ENCODE assay signal across 1 fruit fly cellular context in the genomic region with DNA sequence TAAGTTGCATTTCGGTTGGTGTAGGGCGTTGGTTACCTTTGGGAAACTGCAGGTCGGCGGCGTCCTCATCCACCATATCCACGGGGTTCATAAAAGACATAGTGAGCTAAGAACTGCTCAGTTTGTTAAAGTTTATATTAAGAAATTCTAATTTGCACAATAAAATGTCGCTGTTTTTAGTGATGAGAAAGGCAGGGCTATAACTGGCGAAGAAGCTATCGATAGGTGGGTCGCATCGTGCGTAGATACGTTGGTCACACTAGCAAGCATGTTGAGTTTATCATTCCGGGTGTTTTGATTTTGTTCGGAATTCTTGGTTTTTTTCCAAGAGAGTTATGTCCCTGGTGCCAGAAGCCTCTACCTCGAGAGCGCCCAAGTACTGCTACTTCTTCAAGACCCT.
TF ChIP-seq lines count a peak whose summit lies in the region.

A gene (minus strand): TSS at position 207 of the 400 bp plus-strand sequence.
A gene (minus strand): TSS at position 207 of the 400 bp plus-strand sequence.
A gene (plus strand): TSS at position 250 of the 400 bp plus-strand sequence.
A gene (plus strand): TSS at position 250 of the 400 bp plus-strand sequence.

TF ChIP-seq in whole organism, embryonic, 481 proteins besides CTCF, POLR2A, EP300 and RAD21 (continued from another document):
- TF ChIP-seq unc-4 (GFP tag; IDR thresholded peaks at IDR 0.05; lab: Robert Waterston, UW; ENCODE audit: partially characterized antibody) (peak; percentile 75; the same call in 1 of the 2 replicates), zen2 (GFP tag; IDR thresholded peaks at IDR 0.05; lab: Robert Waterston, UW; ENCODE audit: partially characterized antibody) (peak; percentile 51; the same call in 1 of the 3 replicates), CG13624 (GFP tag; optimal IDR thresholded peaks at IDR 0.05; lab: Kevin White, UChicago) (peak; percentile 33), caup (GFP tag; optimal IDR thresholded peaks at IDR 0.05; lab: Kevin White, UChicago; ENCODE audit: severe bottlenecking) (no peak), hb (GFP tag; IDR thresholded peaks at IDR 0.05; lab: Robert Waterston, UW; ENCODE audit: partially characterized antibody) (no peak), CG4424 (GFP tag; optimal IDR thresholded peaks at IDR 0.05; lab: Kevin White, UChicago) (no peak), CG3995 (GFP tag; optimal IDR thresholded peaks at IDR 0.05; lab: Kevin White, UChicago) (peak; percentile 10), CG8388 (GFP tag; optimal IDR thresholded peaks at IDR 0.05; lab: Kevin White, UChicago) (no peak), ttk (GFP tag; IDR thresholded peaks at IDR 0.05; lab: Robert Waterston, UW) (no peak), odd (GFP tag; optimal IDR thresholded peaks at IDR 0.05; lab: Kevin White, UChicago) (no peak), pan (optimal IDR thresholded peaks at IDR 0.05; lab: Kevin White, UChicago) (no peak), pan (GFP tag; optimal IDR thresholded peaks at IDR 0.05 in 1 of 2, IDR thresholded peaks at IDR 0.05 in 1 of 2) (no peak), CG12391 (tag; optimal IDR thresholded peaks at IDR 0.05; lab: Kevin White, UChicago) (no peak), hkb (optimal IDR thresholded peaks at IDR 0.05; lab: Kevin White, UChicago) (peak; percentile 47), hkb (GFP tag; IDR thresholded peaks at IDR 0.05; lab: Robert Waterston, UW) (no peak), CG18764 (GFP tag; optimal IDR thresholded peaks at IDR 0.05; lab: Kevin White, UChicago) (no peak), CG17612 (GFP tag; IDR thresholded peaks at IDR 0.05; lab: Robert Waterston, UW) (no peak), CG8290 (GFP tag; optimal IDR thresholded peaks at IDR 0.05; lab: Kevin White, UChicago) (no peak), CG8290 (tag; optimal IDR thresholded peaks at IDR 0.05; lab: Kevin White, UChicago) (no peak), CG4854 (GFP tag; optimal IDR thresholded peaks at IDR 0.05; lab: Kevin White, UChicago) (no peak), lmd (GFP tag; IDR thresholded peaks at IDR 0.05; lab: Robert Waterston, UW) (no peak), CG10366 (GFP tag; IDR thresholded peaks at IDR 0.05; lab: Robert Waterston, UW) (no peak), CG12299 (tag; optimal IDR thresholded peaks at IDR 0.05; lab: Kevin White, UChicago) (no peak), unpg (GFP tag; optimal IDR thresholded peaks at IDR 0.05; lab: Kevin White, UChicago) (no peak), emc (GFP tag; optimal IDR thresholded peaks at IDR 0.05; lab: Kevin White, UChicago) (no peak), Pdp1 (GFP tag; optimal IDR thresholded peaks at IDR 0.05; lab: Kevin White, UChicago) (no peak), CG12744 (GFP tag; optimal IDR thresholded peaks at IDR 0.05; lab: Kevin White, UChicago) (no peak), CG10274 (GFP tag; optimal IDR thresholded peaks at IDR 0.05; lab: Kevin White, UChicago) (no peak), gcm2 (GFP tag; optimal IDR thresholded peaks at IDR 0.05; lab: Kevin White, UChicago) (no peak), Atf3 (GFP tag; optimal IDR thresholded peaks at IDR 0.05; lab: Kevin White, UChicago) (no peak), CG13287 (GFP tag; IDR thresholded peaks at IDR 0.05; lab: Robert Waterston, UW; ENCODE audit: partially characterized antibody) (peak; percentile 86), CG9727 (GFP tag; optimal IDR thresholded peaks at IDR 0.05; lab: Kevin White, UChicago) (no peak), CG18262 (tag; optimal IDR thresholded peaks at IDR 0.05; lab: Kevin White, UChicago) (no peak), tna (GFP tag; IDR thresholded peaks at IDR 0.05; lab: Robert Waterston, UW; ENCODE audit: partially characterized antibody) (peak; percentile 47; the same call in 1 of the 2 replicates), run (tag; optimal IDR thresholded peaks at IDR 0.05; lab: Kevin White, UChicago) (no peak), CG11456 (GFP tag; IDR thresholded peaks at IDR 0.05; lab: Robert Waterston, UW) (no peak), Mrtf (GFP tag; IDR thresholded peaks at IDR 0.05; lab: Robert Waterston, UW) (no peak), gro (GFP tag; optimal IDR thresholded peaks at IDR 0.05; lab: Kevin White, UChicago) (peak; percentile 15), CG4617 (GFP tag; optimal IDR thresholded peaks at IDR 0.05; lab: Kevin White, UChicago; ENCODE audit: borderline replicate concordance) (peak; percentile 92), CG15479 (GFP tag; optimal IDR thresholded peaks at IDR 0.05; lab: Kevin White, UChicago) (peak; percentile 64), shn (GFP tag; optimal IDR thresholded peaks at IDR 0.05; lab: Kevin White, UChicago) (no peak), ac (GFP tag; optimal IDR thresholded peaks at IDR 0.05; lab: Kevin White, UChicago) (no peak), CG7963 (GFP tag; IDR thresholded peaks at IDR 0.05; lab: Robert Waterston, UW; ENCODE audit: partially characterized antibody) (peak; percentile 46; the same call in 2 of the 3 replicates), dysf (GFP tag; IDR thresholded peaks at IDR 0.05; lab: Robert Waterston, UW) (no peak), gsb (GFP tag; IDR thresholded peaks at IDR 0.05; lab: Robert Waterston, UW) (no peak), br (optimal IDR thresholded peaks at IDR 0.05; lab: Kevin White, UChicago) (no peak), CG7786 (GFP tag; optimal IDR thresholded peaks at IDR 0.05; lab: Kevin White, UChicago) (no peak), CG4328 (GFP tag; optimal IDR thresholded peaks at IDR 0.05; lab: Kevin White, UChicago) (no peak), CG15011 (GFP tag; optimal IDR thresholded peaks at IDR 0.05; lab: Kevin White, UChicago) (no peak), maf-S (GFP tag; optimal IDR thresholded peaks at IDR 0.05; lab: Kevin White, UChicago) (no peak), CG17829 (tag; optimal IDR thresholded peaks at IDR 0.05; lab: Kevin White, UChicago) (peak; percentile 12), insv (GFP tag; optimal IDR thresholded peaks at IDR 0.05; lab: Kevin White, UChicago) (no peak), sob (GFP tag; IDR thresholded peaks at IDR 0.05; lab: Robert Waterston, UW) (no peak), Myb (GFP tag; optimal IDR thresholded peaks at IDR 0.05; lab: Kevin White, UChicago) (peak; percentile 35), gfzf (GFP tag; optimal IDR thresholded peaks at IDR 0.05; lab: Kevin White, UChicago) (peak; percentile 60), ssp (GFP tag; IDR thresholded peaks at IDR 0.05; lab: Robert Waterston, UW) (no peak), knrl (GFP tag; IDR thresholded peaks at IDR 0.05; lab: Robert Waterston, UW; ENCODE audit: partially characterized antibody) (peak; percentile 73), Doc3 (GFP tag; IDR thresholded peaks at IDR 0.05; lab: Robert Waterston, UW; ENCODE audit: partially characterized antibody) (peak; percentile 76), CG10565 (GFP tag; optimal IDR thresholded peaks at IDR 0.05; lab: Kevin White, UChicago) (no peak), Ptx1 (GFP tag; IDR thresholded peaks at IDR 0.05; lab: Robert Waterston, UW) (no peak), prd (optimal IDR thresholded peaks at IDR 0.05; lab: Kevin White, UChicago) (no peak), prd (GFP tag; IDR thresholded peaks at IDR 0.05; lab: Robert Waterston, UW) (no peak), Poxn (GFP tag; IDR thresholded peaks at IDR 0.05; lab: Robert Waterston, UW) (no peak), CG13894 (tag; optimal IDR thresholded peaks at IDR 0.05; lab: Kevin White, UChicago) (no peak), HLH54F (GFP tag; optimal IDR thresholded peaks at IDR 0.05; lab: Kevin White, UChicago) (no peak), CG10654 (GFP tag; optimal IDR thresholded peaks at IDR 0.05; lab: Kevin White, UChicago) (no peak), dmrt11E (tag; optimal IDR thresholded peaks at IDR 0.05; lab: Kevin White, UChicago) (no peak), Ets65A (GFP tag; lab: Kevin White, UChicago) (no peak), dmrt99B (tag; optimal IDR thresholded peaks at IDR 0.05; lab: Kevin White, UChicago) (no peak), Ets97D (GFP tag; optimal IDR thresholded peaks at IDR 0.05; lab: Kevin White, UChicago) (peak; percentile 23), mirr (GFP tag; optimal IDR thresholded peaks at IDR 0.05; lab: Kevin White, UChicago) (no peak), exex (tag; optimal IDR thresholded peaks at IDR 0.05; lab: Kevin White, UChicago) (no peak), CG4707 (GFP tag; optimal IDR thresholded peaks at IDR 0.05; lab: Kevin White, UChicago) (no peak), CG13424 (tag; optimal IDR thresholded peaks at IDR 0.05; lab: Kevin White, UChicago) (no peak), ham (GFP tag; IDR thresholded peaks at IDR 0.05; lab: Robert Waterston, UW) (no peak), Hand (GFP tag; optimal IDR thresholded peaks at IDR 0.05; lab: Kevin White, UChicago) (no peak), CG2712 (tag; optimal IDR thresholded peaks at IDR 0.05; lab: Kevin White, UChicago) (no peak), Dip2 (GFP tag; IDR thresholded peaks at IDR 0.05; lab: Robert Waterston, UW) (no peak), MESR4 (GFP tag; optimal IDR thresholded peaks at IDR 0.05; lab: Kevin White, UChicago) (peak; percentile 78), sens (GFP tag; lab: Kevin White, UChicago) (peak; percentile 18), pnt (GFP tag; optimal IDR thresholded peaks at IDR 0.05; lab: Kevin White, UChicago) (no peak), CG9876 (GFP tag; optimal IDR thresholded peaks at IDR 0.05; lab: Kevin White, UChicago) (no peak), CG9215 (GFP tag; IDR thresholded peaks at IDR 0.05; lab: Robert Waterston, UW) (no peak), seq (GFP tag; IDR thresholded peaks at IDR 0.05; lab: Robert Waterston, UW) (no peak), CG4820 (GFP tag; optimal IDR thresholded peaks at IDR 0.05; lab: Kevin White, UChicago) (no peak), CG10462 (GFP tag; optimal IDR thresholded peaks at IDR 0.05; lab: Kevin White, UChicago) (no peak), HmgD (GFP tag; optimal IDR thresholded peaks at IDR 0.05; lab: Kevin White, UChicago) (no peak), oc (tag; optimal IDR thresholded peaks at IDR 0.05; lab: Kevin White, UChicago) (no peak), CG6175 (GFP tag; IDR thresholded peaks at IDR 0.05; lab: Robert Waterston, UW) (no peak), CG31224 (GFP tag; IDR thresholded peaks at IDR 0.05; lab: Robert Waterston, UW) (no peak), Taf1 (GFP tag; IDR thresholded peaks at IDR 0.05; lab: Robert Waterston, UW) (no peak), Side (GFP tag; optimal IDR thresholded peaks at IDR 0.05; lab: Kevin White, UChicago) (no peak), chinmo (GFP tag; IDR thresholded peaks at IDR 0.05; lab: Robert Waterston, UW; ENCODE audit: partially characterized antibody) (0 out of 4 replicates have a peak, but pooled peaks have one; percentile 73), z (GFP tag; IDR thresholded peaks at IDR 0.05; lab: Robert Waterston, UW) (no peak), CG9932 (GFP tag; IDR thresholded peaks at IDR 0.05; lab: Robert Waterston, UW) (peak; percentile 44), Dad (GFP tag; optimal IDR thresholded peaks at IDR 0.05; lab: Kevin White, UChicago) (no peak), CkIIα-i1 (GFP tag; IDR thresholded peaks at IDR 0.05; lab: Robert Waterston, UW) (no peak), CG31441 (GFP tag; IDR thresholded peaks at IDR 0.05; lab: Robert Waterston, UW) (no peak), Hsf (GFP tag; optimal IDR thresholded peaks at IDR 0.05; lab: Kevin White, UChicago) (no peak), CG16813 (GFP tag; IDR thresholded peaks at IDR 0.05; lab: Robert Waterston, UW; ENCODE audit: partially characterized antibody) (peak; percentile 80)
